Worm (Caenorhabditis elegans) whole organism, young adult: ENCODE data around the gene nep-17.

Experiments used
- F23B12.7 ChIP-seq: sonication (generic microtip); optimal IDR thresholded peaks from 2 replicates; lab custom pipeline; 2017; ENCODE audit warnings: missing genetic modification characterization, mild to moderate bottlenecking, missing compliant biosample characterization, antibody characterized with exemption, moderate library complexity; ENCODE audit not compliant: insufficient read depth
- T26A5.8 ChIP-seq: sonication (generic microtip); optimal IDR thresholded peaks from 2 replicates; lab custom pipeline; 2016; ENCODE audit warnings: missing genetic modification characterization, missing compliant biosample characterization
- ama-1 ChIP-seq, 3 experiments: fragments of 150-350 bp in 1 of 3; sonication (generic microtip) in 2 of 3; optimal IDR thresholded peaks; 2 replicates each; lab custom pipeline; 2014 to 2018; ENCODE audit warnings: missing biosample characterization in 2 of 3, missing genetic modification characterization in 2 of 3, missing genetic modification reagents in 2 of 3
- egl-44 ChIP-seq: fragments of 200-800 bp; sonication (Bioruptor generic); IDR thresholded peaks from 2 replicates; pipeline ENCODE4 v1.3.6; 2022; ENCODE audit warnings: missing genetic modification reagents, missing genetic modification characterization, missing compliant biosample characterization
- lsl-1 ChIP-seq: fragments of 200-800 bp; sonication (Bioruptor generic); optimal IDR thresholded peaks from 2 replicates; lab custom pipeline; 2018; ENCODE audit warnings: mild to moderate bottlenecking, missing genetic modification characterization, moderate library complexity, missing compliant biosample characterization
- madf-3 ChIP-seq: fragments of 200-800 bp; sonication (Bioruptor generic); IDR thresholded peaks from 2 replicates; pipeline ENCODE4 v1.3.6; 2022; ENCODE audit warnings: missing genetic modification reagents, missing genetic modification characterization, missing compliant biosample characterization
- mes-4 ChIP-seq: sonication (generic microtip); optimal IDR thresholded peaks from 2 replicates; lab custom pipeline; 2016; ENCODE audit warnings: missing genotype, missing genetic modification characterization, missing compliant biosample characterization
- unc-130 ChIP-seq: sonication (generic microtip); optimal IDR thresholded peaks from 2 replicates; lab custom pipeline; 2016; ENCODE audit warnings: missing genetic modification reagents, missing genetic modification characterization, missing compliant biosample characterization
- unc-62 ChIP-seq: fragments of 150-350 bp; optimal IDR thresholded peaks from 2 replicates; lab custom pipeline; 2014; ENCODE audit warnings: missing biosample characterization, missing genetic modification reagents, missing genetic modification characterization

DNA sequence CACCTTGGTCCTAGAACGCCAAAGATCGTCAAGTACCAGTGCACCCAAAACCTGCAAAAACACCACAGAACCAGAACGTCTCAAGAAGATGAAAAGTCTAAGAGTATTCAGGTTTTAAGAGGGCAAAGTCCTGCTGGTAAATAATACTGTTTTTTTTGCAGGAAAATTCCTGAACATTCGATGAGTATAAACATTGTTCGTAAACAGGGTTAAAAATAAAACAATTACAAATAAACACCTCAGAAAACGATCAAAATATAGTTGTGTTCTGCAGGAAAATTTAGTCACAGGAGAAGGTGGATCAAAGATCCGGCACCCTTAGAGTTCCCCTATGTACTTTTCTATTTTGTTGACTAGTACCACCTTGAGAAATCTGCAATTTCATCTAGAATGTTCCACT, 37.0 kb upstream of the nep-17 start:
- TF ChIP-seq unc-130 (no peak), madf-3 (no peak), unc-62 (GFP tag; lab: Kevin White, UChicago) (no peak), T26A5.8 (tag; lab: Kevin White, UChicago) (no peak), ama-1 (optimal IDR thresholded peaks at IDR 0.05; lab: Kevin White, UChicago) (no peak), ama-1 (GFP tag; optimal IDR thresholded peaks at IDR 0.05; lab: Kevin White, UChicago) (no peak), egl-44 (GFP tag; lab: Robert Waterston, UW) (no peak), F23B12.7 (tag; lab: Kevin White, UChicago) (no peak), lsl-1 (GFP tag; lab: Kevin White, UChicago) (no peak), mes-4 (tag; lab: Kevin White, UChicago) (no peak)
